Worm (Caenorhabditis elegans) whole organism, L3 larva: ENCODE results near the gene rep-1.

Source experiments
- ZK546.5 ChIP-seq: sonication (generic microtip); optimal IDR thresholded peaks from 2 replicates; lab custom pipeline; 2017; ENCODE audit warnings: missing biosample characterization, missing genetic modification characterization
- ama-1 ChIP-seq: fragments of 150-350 bp; optimal IDR thresholded peaks from 2 replicates; lab custom pipeline; 2018
- ceh-28 ChIP-seq: fragments of 150-350 bp; optimal IDR thresholded peaks from 2 replicates; lab custom pipeline; 2014; ENCODE audit warnings: missing biosample characterization, missing genetic modification reagents, missing genetic modification characterization
- egl-5 ChIP-seq: fragments of 150-350 bp; optimal IDR thresholded peaks from 2 replicates; lab custom pipeline; 2017; ENCODE audit warnings: missing biosample characterization, missing genetic modification reagents, missing genetic modification characterization, inconsistent platforms
- elt-2 ChIP-seq: sonication (generic microtip); optimal IDR thresholded peaks from 2 replicates; lab custom pipeline; 2016; ENCODE audit warnings: missing genetic modification reagents, mild to moderate bottlenecking, missing genetic modification characterization, missing compliant biosample characterization
- elt-3 ChIP-seq, 3 experiments: fragments of 150-350 bp in 1 of 3; sonication (generic microtip) in 2 of 3; optimal IDR thresholded peaks; 2 replicates in 2 of 3; 4 replicates in 1 of 3; lab custom pipeline; 2014 to 2017; ENCODE audit warnings: missing biosample characterization in 3 of 3, missing genetic modification characterization in 3 of 3
- eor-1 ChIP-seq, 2 experiments: fragments of 150-350 bp; optimal IDR thresholded peaks; 2 replicates each; lab custom pipeline; 2014 to 2018; ENCODE audit warnings: missing biosample characterization in 2 of 2, missing genetic modification characterization in 2 of 2
- fkh-10 ChIP-seq: sonication (generic microtip); optimal IDR thresholded peaks from 2 replicates; lab custom pipeline; 2017; ENCODE audit warnings: missing biosample characterization, missing genetic modification reagents, missing genetic modification characterization
- hmg-11 ChIP-seq: sonication (generic microtip); optimal IDR thresholded peaks from 2 replicates; lab custom pipeline; 2016; ENCODE audit warnings: missing genetic modification characterization, missing compliant biosample characterization
- lin-15B ChIP-seq: fragments of 150-350 bp; optimal IDR thresholded peaks from 2 replicates; lab custom pipeline; 2014; ENCODE audit warnings: missing biosample characterization, missing genetic modification characterization
- lsy-12 ChIP-seq: sonication (generic microtip); optimal IDR thresholded peaks from 2 replicates; lab custom pipeline; 2016; ENCODE audit warnings: mild to moderate bottlenecking, missing genetic modification characterization, missing compliant biosample characterization
- nfya-1 ChIP-seq: sonication (generic microtip); optimal IDR thresholded peaks from 2 replicates; lab custom pipeline; 2017; ENCODE audit warnings: missing genetic modification characterization, mild to moderate bottlenecking, missing compliant biosample characterization, antibody characterized with exemption, moderate library complexity; ENCODE audit not compliant: insufficient read depth
- nhr-11 ChIP-seq: fragments of 150-350 bp; optimal IDR thresholded peaks from 2 replicates; lab custom pipeline; 2014; ENCODE audit warnings: missing biosample characterization, missing genetic modification characterization
- nhr-23 ChIP-seq: fragments of 150-350 bp; optimal IDR thresholded peaks from 2 replicates; lab custom pipeline; 2014; ENCODE audit warnings: missing biosample characterization, missing genetic modification reagents, missing genetic modification characterization
- nhr-43 ChIP-seq: sonication (generic microtip); optimal IDR thresholded peaks from 2 replicates; lab custom pipeline; 2016; ENCODE audit warnings: mild to moderate bottlenecking, missing genetic modification characterization, missing compliant biosample characterization; ENCODE audit not compliant: poor library complexity, severe bottlenecking
- nhr-67 ChIP-seq: fragments of 150-350 bp; optimal IDR thresholded peaks from 2 replicates; lab custom pipeline; 2014; ENCODE audit warnings: missing biosample characterization, missing genetic modification characterization
- nhr-77 ChIP-seq: fragments of 150-350 bp; optimal IDR thresholded peaks from 2 replicates; lab custom pipeline; 2014; ENCODE audit warnings: missing biosample characterization, missing genetic modification characterization
- pha-4 ChIP-seq: fragments of 150-350 bp; optimal IDR thresholded peaks from 2 replicates; lab custom pipeline; 2014; ENCODE audit warnings: missing biosample characterization, missing genetic modification reagents, missing genetic modification characterization
- pqm-1 ChIP-seq: fragments of 150-350 bp; optimal IDR thresholded peaks from 2 replicates; lab custom pipeline; 2017; ENCODE audit warnings: missing biosample characterization, missing genetic modification characterization, inconsistent platforms
- skn-1 ChIP-seq: fragments of 150-350 bp; optimal IDR thresholded peaks from 2 replicates; lab custom pipeline; 2014; ENCODE audit warnings: missing biosample characterization, missing genetic modification characterization
- unc-62 ChIP-seq: fragments of 150-350 bp; sonication (generic microtip); optimal IDR thresholded peaks from 4 replicates; lab custom pipeline; 2014; ENCODE audit warnings: missing biosample characterization, missing genetic modification reagents, missing genetic modification characterization
- zag-1 ChIP-seq: fragments of 150-350 bp; optimal IDR thresholded peaks from 2 replicates; lab custom pipeline; 2014; ENCODE audit warnings: missing biosample characterization, missing genetic modification characterization
- ztf-4 ChIP-seq: fragments of 150-350 bp; optimal IDR thresholded peaks from 2 replicates; lab custom pipeline; 2014; ENCODE audit warnings: missing biosample characterization, missing genetic modification characterization

rep-1 gene

ce11 chrIII:1570006-1570405 lies at the start of gene rep-1:
Gene rep-1 (plus strand): TSS chrIII:1570306.
- TF ChIP-seq nhr-11 (tag; lab: Kevin White, UChicago), result no peak

ce11 chrIII:1528423-1528822 lies 41.7 kb upstream of the rep-1 start:
- TF ChIP-seq pha-4 (tag; lab: Kevin White, UChicago), result no peak
- TF ChIP-seq nhr-67 (tag; lab: Kevin White, UChicago), result no peak
- no peak for TF ChIP-seq elt-2 (tag; lab: Kevin White, UChicago)

ce11 chrIII:1532777-1533473 lies 37.2 kb upstream of the rep-1 start, which contains the start of gene snf-6:
Gene snf-6 (minus strand): TSS chrIII:1532827.
- peak; percentile 37 for TF ChIP-seq nfya-1
- TF ChIP-seq pha-4 (tag; lab: Kevin White, UChicago), result peak; percentile 33
- TF ChIP-seq nhr-23 (tag; lab: Kevin White, UChicago), result peak; percentile 59
- TF ChIP-seq fkh-10 (GFP tag; lab: Kevin White, UChicago), result no peak
- peak; percentile 82 for TF ChIP-seq lin-15B (tag; lab: Kevin White, UChicago)
- TF ChIP-seq nhr-43 (tag; lab: Kevin White, UChicago), result peak; percentile 20
- TF ChIP-seq, all 47 proteins: peak for 5

- TF ChIP-seq skn-1 (no peak), elt-3 (tag; optimal IDR thresholded peaks at IDR 0.05; lab: Kevin White, UChicago) (no peak), nfya-1 (peak; percentile 24), nhr-23 (tag; lab: Kevin White, UChicago) (peak; percentile 34), unc-62 (GFP tag; lab: Kevin White, UChicago) (no peak), eor-1 (tag; optimal IDR thresholded peaks at IDR 0.05; lab: Kevin White, UChicago) (no peak), lin-15B (tag; lab: Kevin White, UChicago) (peak; percentile 63), pha-4 (tag; lab: Kevin White, UChicago) (peak; percentile 70)
Observed at ce11 chrIII:1533615-1534014, 36.5 kb upstream of the rep-1 start, which contains the start of gene mtg-1. Gene mtg-1 (plus strand): TSS chrIII:1533774.

ce11 chrIII:1534431-1534830 lies 35.7 kb upstream of the rep-1 start:
- no peak for TF ChIP-seq zag-1 (tag; lab: Kevin White, UChicago)
- TF ChIP-seq lin-15B (tag; lab: Kevin White, UChicago), result peak; percentile 7

ce11 chrIII:1539366-1539765 lies 30.7 kb upstream of the rep-1 start:
- TF ChIP-seq ztf-4 (tag; lab: Kevin White, UChicago) (no peak), egl-5 (no peak), ZK546.5 (tag; lab: Kevin White, UChicago) (no peak), nhr-77 (tag; lab: Kevin White, UChicago) (no peak)

- TF ChIP-seq pqm-1 (tag; lab: Kevin White, UChicago) (no peak), nfya-1 (peak; percentile 1), pha-4 (tag; lab: Kevin White, UChicago) (peak; percentile 24), hmg-11 (tag; lab: Kevin White, UChicago) (peak; percentile 5), lin-15B (tag; lab: Kevin White, UChicago) (peak; percentile 86), ama-1 (lab: Kevin White, UChicago) (no peak), eor-1 (tag; optimal IDR thresholded peaks at IDR 0.05; lab: Kevin White, UChicago) (no peak)
Observed at ce11 chrIII:1540100-1540695, 29.9 kb upstream of the rep-1 start, which contains the start of the genes Y67D2.5 and cisd-3.2. Gene Y67D2.5 (minus strand): TSS chrIII:1540244. Gene cisd-3.2 (plus strand): TSS chrIII:1540493.

ce11 chrIII:1543406-1544011 lies 26.6 kb upstream of the rep-1 start:
- TF ChIP-seq ceh-28 (tag; lab: Kevin White, UChicago) (peak; percentile 90), lsy-12 (tag; lab: Kevin White, UChicago) (no peak)
